Worm (Caenorhabditis elegans): ENCODE results near the gene gldi-4.

gldi-4 gene

ce11 chrIV:7023004-7023403 is 5.6 kb downstream of the gldi-4 start (continued):
- TF ChIP-seq pqm-1 (tag; optimal IDR thresholded peaks at IDR 0.05): no peak
- peak; percentile 80 for TF ChIP-seq rnt-1 (tag; optimal IDR thresholded peaks at IDR 0.05)
- TF ChIP-seq ceh-88 (GFP tag; IDR thresholded peaks at IDR 0.05): no peak
- TF ChIP-seq C34B4.2 (tag; optimal IDR thresholded peaks at IDR 0.05): no peak
- TF ChIP-seq hlh-17 (GFP tag; optimal IDR thresholded peaks at IDR 0.05; ENCODE audit: borderline replicate concordance): no peak
- no peak for TF ChIP-seq ceh-8 (GFP tag; optimal IDR thresholded peaks at IDR 0.05)
- no peak for TF ChIP-seq nhr-11 (tag; optimal IDR thresholded peaks at IDR 0.05)
- peak; percentile 34 for TF ChIP-seq lin-39 (tag; optimal IDR thresholded peaks at IDR 0.05)
- TF ChIP-seq lsy-2 (tag; optimal IDR thresholded peaks at IDR 0.05): peak; percentile 72 to 81
- peak; percentile 92 for TF ChIP-seq snu-23 (GFP tag; optimal IDR thresholded peaks at IDR 0.05)
- TF ChIP-seq ceh-82 (tag; optimal IDR thresholded peaks at IDR 0.05): peak; percentile 38 to 80 (median 66)
- no peak for TF ChIP-seq F16B12.6 (tag; optimal IDR thresholded peaks at IDR 0.05)
- TF ChIP-seq lin-35 (GFP tag; optimal IDR thresholded peaks at IDR 0.05): peak; percentile 57 to 75
- TF ChIP-seq sptf-1 (tag; optimal IDR thresholded peaks at IDR 0.05): no peak
- TF ChIP-seq pag-3 (tag; optimal IDR thresholded peaks at IDR 0.05; ENCODE audit: borderline replicate concordance, insufficient read depth): no peak
- TF ChIP-seq Y116A8C.19 (tag; optimal IDR thresholded peaks at IDR 0.05; ENCODE audit: borderline replicate concordance): no peak
- TF ChIP-seq grh-1 (GFP tag; IDR thresholded peaks at IDR 0.05): no peak; the same call in 1 of the 2 replicates
- TF ChIP-seq zip-4 (GFP tag; optimal IDR thresholded peaks at IDR 0.05): no peak
- TF ChIP-seq elt-3 (tag; optimal IDR thresholded peaks at IDR 0.05): peak in 2 of 6 experiments; percentile 39 to 51
- peak; percentile 74 for TF ChIP-seq nhr-19 (GFP tag; conservative IDR thresholded peaks at IDR 0.05)
- TF ChIP-seq alr-1 (tag; optimal IDR thresholded peaks at IDR 0.05; ENCODE audit: borderline replicate concordance): no peak
- TF ChIP-seq sox-4 (tag; optimal IDR thresholded peaks at IDR 0.05): no peak
- peak; percentile 14 for TF ChIP-seq lin-13 (GFP tag; optimal IDR thresholded peaks at IDR 0.05)
- no peak for TF ChIP-seq unc-62 (GFP tag; optimal IDR thresholded peaks at IDR 0.05)
- no peak for TF ChIP-seq fkh-10 (GFP tag; optimal IDR thresholded peaks at IDR 0.05)
- TF ChIP-seq unc-86 (tag; optimal IDR thresholded peaks at IDR 0.05): peak; percentile 95
- TF ChIP-seq C16A3.4 (tag; optimal IDR thresholded peaks at IDR 0.05): peak; percentile 30
- TF ChIP-seq ztf-11 (tag; optimal IDR thresholded peaks at IDR 0.05): peak in 1 of 2 experiments; percentile 89
- TF ChIP-seq hlh-4 (tag; optimal IDR thresholded peaks at IDR 0.05): no peak
- TF ChIP-seq ets-5 (GFP tag; IDR thresholded peaks at IDR 0.05): no peak
- TF ChIP-seq blmp-1 (tag; optimal IDR thresholded peaks at IDR 0.05): peak; percentile 51
- no peak for TF ChIP-seq efl-3 (GFP tag; optimal IDR thresholded peaks at IDR 0.05)
- no peak for TF ChIP-seq fkh-4 (tag; optimal IDR thresholded peaks at IDR 0.05; ENCODE audit: borderline replicate concordance)
- peak; percentile 3; the same call in 1 of the 2 replicates for TF ChIP-seq isw-1 (GFP tag; IDR thresholded peaks at IDR 0.05)
- peak in 1 of 2 experiments; percentile 29 for TF ChIP-seq egl-27 (tag; optimal IDR thresholded peaks at IDR 0.05)

ce11 chrIV:7023858-7024257 is 6.4 kb downstream of the gldi-4 start, which contains the start of gene adah-1:
adah-1 (plus strand) TSS chrIV:7024211.
- TF ChIP-seq nhr-47 (tag; optimal IDR thresholded peaks at IDR 0.05): no peak
- no peak for TF ChIP-seq egl-13 (tag; optimal IDR thresholded peaks at IDR 0.05)
- TF ChIP-seq alr-1 (tag; optimal IDR thresholded peaks at IDR 0.05; ENCODE audit: borderline replicate concordance): no peak
- TF ChIP-seq lin-39 (tag; optimal IDR thresholded peaks at IDR 0.05): no peak
- TF ChIP-seq skn-1 (tag; optimal IDR thresholded peaks at IDR 0.05): no peak
- TF ChIP-seq elt-2 (tag; optimal IDR thresholded peaks at IDR 0.05): no peak
- no peak for TF ChIP-seq lin-13 (GFP tag; optimal IDR thresholded peaks at IDR 0.05)
- no peak for TF ChIP-seq ceh-82 (tag; optimal IDR thresholded peaks at IDR 0.05)
- no peak for TF ChIP-seq isw-1 (GFP tag; IDR thresholded peaks at IDR 0.05)
- no peak for TF ChIP-seq egl-27 (tag; optimal IDR thresholded peaks at IDR 0.05)
- TF ChIP-seq vab-15 (tag; optimal IDR thresholded peaks at IDR 0.05): no peak
- no peak for TF ChIP-seq unc-30 (tag; optimal IDR thresholded peaks at IDR 0.05)
- peak; percentile 59 for TF ChIP-seq lin-14 (GFP tag; optimal IDR thresholded peaks at IDR 0.05)
- peak in 1 of 6 experiments; percentile 56 for TF ChIP-seq elt-3 (tag; optimal IDR thresholded peaks at IDR 0.05)
- TF ChIP-seq ceh-63 (GFP tag; optimal IDR thresholded peaks at IDR 0.05): no peak
- TF ChIP-seq mef-2 (tag; optimal IDR thresholded peaks at IDR 0.05): no peak
- TF ChIP-seq rnt-1 (tag; optimal IDR thresholded peaks at IDR 0.05): peak; percentile 31
- TF ChIP-seq efl-1 (optimal IDR thresholded peaks at IDR 0.05): peak in 1 of 2 experiments; percentile 11
- peak in 1 of 2 experiments; percentile 65 for TF ChIP-seq efl-1 (GFP tag; optimal IDR thresholded peaks at IDR 0.05 in 1 of 2)
- peak; percentile 34 for TF ChIP-seq nhr-20 (tag; optimal IDR thresholded peaks at IDR 0.05)
- no peak for TF ChIP-seq ztf-4 (tag; optimal IDR thresholded peaks at IDR 0.05)
- TF ChIP-seq snu-23 (GFP tag; optimal IDR thresholded peaks at IDR 0.05): peak; percentile 45
- TF ChIP-seq ceh-90 (tag; optimal IDR thresholded peaks at IDR 0.05): no peak
- peak; percentile 22 to 26 for TF ChIP-seq lsy-2 (tag; optimal IDR thresholded peaks at IDR 0.05)
- no peak for TF ChIP-seq F16B12.6 (tag; optimal IDR thresholded peaks at IDR 0.05)
- TF ChIP-seq nhr-77 (tag; optimal IDR thresholded peaks at IDR 0.05): no peak
- no peak for TF ChIP-seq nhr-76 (tag; optimal IDR thresholded peaks at IDR 0.05)
